Worm (Caenorhabditis elegans): ENCODE measurements around the gene cpt-6.

ce11 chrV:6510622-6511021 is 16.9 kb upstream of the cpt-6 start:
- no peak for TF ChIP-seq ama-1 (optimal IDR thresholded peaks at IDR 0.05)
- TF ChIP-seq lin-13 (GFP tag; optimal IDR thresholded peaks at IDR 0.05) = no peak
- TF ChIP-seq T20F7.1 (GFP tag; optimal IDR thresholded peaks at IDR 0.05) = no peak
- no peak for TF ChIP-seq unc-62 (GFP tag; optimal IDR thresholded peaks at IDR 0.05 in 1 of 2)
- TF ChIP-seq unc-62 (tag; optimal IDR thresholded peaks at IDR 0.05) = no peak
- TF ChIP-seq nhr-237 (tag; optimal IDR thresholded peaks at IDR 0.05) = no peak
- no peak for TF ChIP-seq F26F4.8 (GFP tag; conservative IDR thresholded peaks at IDR 0.05)
- TF ChIP-seq nhr-11 (tag; optimal IDR thresholded peaks at IDR 0.05) = no peak
- TF ChIP-seq duxl-1 (tag; optimal IDR thresholded peaks at IDR 0.05; ENCODE audit: poor library complexity) = no peak
- TF ChIP-seq unc-39 (tag; optimal IDR thresholded peaks at IDR 0.05) = no peak

All from whole organism, L4 larva.